Worm (Caenorhabditis elegans): Measurements from ENCODE around the gene pld-1.

The pld-1 gene

ce11 chrII:5105020-5105419 lies 13.5 kb upstream of the pld-1 start (continued):
- no peak for TF ChIP-seq ces-1 (GFP tag; optimal IDR thresholded peaks at IDR 0.05)
- no peak for TF ChIP-seq nhr-28 (tag; optimal IDR thresholded peaks at IDR 0.05)
- TF ChIP-seq nhr-20 (tag; optimal IDR thresholded peaks at IDR 0.05), result peak; percentile 72
- TF ChIP-seq hlh-17 (GFP tag; optimal IDR thresholded peaks at IDR 0.05; ENCODE audit: borderline replicate concordance), result no peak
- TF ChIP-seq rnt-1 (tag; optimal IDR thresholded peaks at IDR 0.05), result peak; percentile 70
- TF ChIP-seq efl-1 (optimal IDR thresholded peaks at IDR 0.05), result peak; percentile 67 to 75
- peak; percentile 55 to 95 for TF ChIP-seq efl-1 (GFP tag; optimal IDR thresholded peaks at IDR 0.05 in 1 of 2)
- peak; percentile 60 to 82 for TF ChIP-seq lin-35 (GFP tag; optimal IDR thresholded peaks at IDR 0.05)
- TF ChIP-seq skn-1 (tag; optimal IDR thresholded peaks at IDR 0.05), result peak; percentile 84
- peak; percentile 74 for TF ChIP-seq nhr-85 (tag)
- peak; percentile 73 for TF ChIP-seq nhr-71 (tag; optimal IDR thresholded peaks at IDR 0.05)
- TF ChIP-seq nhr-237 (tag; optimal IDR thresholded peaks at IDR 0.05), result no peak
- peak; percentile 34 for TF ChIP-seq vab-15 (tag; optimal IDR thresholded peaks at IDR 0.05)
- TF ChIP-seq tlp-1 (tag; optimal IDR thresholded peaks at IDR 0.05), result no peak
- TF ChIP-seq sox-4 (tag; optimal IDR thresholded peaks at IDR 0.05), result peak; percentile 8
- peak in 1 of 2 experiments; percentile 32 for TF ChIP-seq ztf-11 (tag; optimal IDR thresholded peaks at IDR 0.05)
- no peak for TF ChIP-seq unc-62 (GFP tag; optimal IDR thresholded peaks at IDR 0.05)
- no peak for TF ChIP-seq pag-3 (tag; optimal IDR thresholded peaks at IDR 0.05; ENCODE audit: borderline replicate concordance, insufficient read depth)
- peak; percentile 36 for TF ChIP-seq unc-130 (tag; optimal IDR thresholded peaks at IDR 0.05)
- TF ChIP-seq snu-23 (GFP tag; optimal IDR thresholded peaks at IDR 0.05), result peak; percentile 76
- TF ChIP-seq snpc-4 (tag; optimal IDR thresholded peaks at IDR 0.05), result peak; percentile 37
- TF ChIP-seq jun-1 (tag; optimal IDR thresholded peaks at IDR 0.05), result peak; percentile 38
- TF ChIP-seq sup-37 (GFP tag; optimal IDR thresholded peaks at IDR 0.05), result no peak
- peak; percentile 66 to 83 for TF ChIP-seq lsy-2 (tag; optimal IDR thresholded peaks at IDR 0.05)
- no peak for TF ChIP-seq alr-1 (tag; optimal IDR thresholded peaks at IDR 0.05; ENCODE audit: borderline replicate concordance)
- no peak for TF ChIP-seq ceh-63 (GFP tag; optimal IDR thresholded peaks at IDR 0.05)
- peak; percentile 76 for TF ChIP-seq fos-1 (tag; optimal IDR thresholded peaks at IDR 0.05)
- peak; percentile 81 for TF ChIP-seq nhr-47 (tag; optimal IDR thresholded peaks at IDR 0.05)
- TF ChIP-seq nhr-19 (GFP tag; conservative IDR thresholded peaks at IDR 0.05), result peak; percentile 68
- TF ChIP-seq lir-3 (tag; optimal IDR thresholded peaks at IDR 0.05; ENCODE audit: poor library complexity), result peak; percentile 59
- TF ChIP-seq ceh-82 (tag; optimal IDR thresholded peaks at IDR 0.05), result peak; percentile 43 to 78 (median 52)
- no peak for TF ChIP-seq hpl-2 (GFP tag; optimal IDR thresholded peaks at IDR 0.05)
- peak; percentile 60 for TF ChIP-seq lin-14 (GFP tag; optimal IDR thresholded peaks at IDR 0.05)
- no peak for TF ChIP-seq unc-98 (GFP tag; IDR thresholded peaks at IDR 0.05)
- no peak for TF ChIP-seq unc-30 (tag; optimal IDR thresholded peaks at IDR 0.05)
- TF ChIP-seq nhr-90 (tag; optimal IDR thresholded peaks at IDR 0.05; ENCODE audit: poor library complexity), result peak; percentile 78
- peak; percentile 86 for TF ChIP-seq C16A3.4 (tag; optimal IDR thresholded peaks at IDR 0.05)
- peak; percentile 68 for TF ChIP-seq nhr-77 (tag; optimal IDR thresholded peaks at IDR 0.05)
- no peak for TF ChIP-seq sptf-1 (tag; optimal IDR thresholded peaks at IDR 0.05)
- TF ChIP-seq pqm-1 (tag; optimal IDR thresholded peaks at IDR 0.05), result no peak
- no peak for TF ChIP-seq Y116A8C.19 (tag; optimal IDR thresholded peaks at IDR 0.05; ENCODE audit: borderline replicate concordance)
- no peak for TF ChIP-seq C04F5.9 (tag; optimal IDR thresholded peaks at IDR 0.05)
- TF ChIP-seq dsc-1 (tag; optimal IDR thresholded peaks at IDR 0.05), result peak; percentile 75
- TF ChIP-seq nhr-12 (tag; optimal IDR thresholded peaks at IDR 0.05), result no peak
- no peak for TF ChIP-seq mef-2 (tag; optimal IDR thresholded peaks at IDR 0.05)
- peak; percentile 41 for TF ChIP-seq unc-86 (tag; optimal IDR thresholded peaks at IDR 0.05)
- no peak for TF ChIP-seq nhr-76 (tag; optimal IDR thresholded peaks at IDR 0.05)
- TF ChIP-seq efl-3 (GFP tag; optimal IDR thresholded peaks at IDR 0.05), result peak; percentile 3
- TF ChIP-seq irx-1 (tag; optimal IDR thresholded peaks at IDR 0.05), result peak; percentile 5
- peak; percentile 29 for TF ChIP-seq blmp-1 (tag; optimal IDR thresholded peaks at IDR 0.05)
- peak in 1 of 2 experiments; percentile 66 for TF ChIP-seq mdl-1 (tag; optimal IDR thresholded peaks at IDR 0.05)
- TF ChIP-seq zip-4 (GFP tag; optimal IDR thresholded peaks at IDR 0.05), result no peak
- TF ChIP-seq fkh-10 (GFP tag; optimal IDR thresholded peaks at IDR 0.05), result peak; percentile 51
